Worm (Caenorhabditis elegans): ENCODE measurements around the gene F56D5.9.

The F56D5.9 gene

DNA sequence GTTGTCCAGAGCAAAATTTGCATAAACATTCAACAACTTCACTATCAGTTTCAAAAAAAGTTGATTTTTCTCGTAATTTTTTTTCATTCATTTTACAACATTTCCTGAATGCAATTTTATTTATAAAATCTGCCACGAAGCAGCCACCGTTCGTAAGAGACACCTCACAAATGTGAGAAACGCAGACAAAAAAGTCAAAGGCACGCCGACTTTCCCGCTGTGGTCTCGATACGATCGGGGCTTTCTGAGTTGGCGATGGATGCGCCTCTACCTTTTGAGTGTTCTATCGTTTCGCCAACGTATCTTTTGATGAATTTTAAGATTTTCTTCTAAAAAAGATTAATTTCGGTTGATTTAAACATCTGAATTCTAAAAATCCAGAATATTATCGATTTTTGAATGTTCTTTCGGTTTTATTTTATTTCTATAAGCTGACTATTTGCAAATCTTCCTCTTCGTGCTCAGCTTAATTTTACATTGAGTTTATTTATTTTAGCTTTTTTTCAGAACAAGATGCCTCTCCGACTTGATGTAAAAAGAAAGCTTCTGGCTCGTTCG, 37.0 kb upstream of the F56D5.9 start, which contains the start of gene copb-2 (continued):
- TF ChIP-seq lsy-2 (tag; optimal IDR thresholded peaks at IDR 0.05): peak; percentile 71 to 82
- no peak for TF ChIP-seq unc-30 (tag; optimal IDR thresholded peaks at IDR 0.05)
- TF ChIP-seq jun-1 (tag; optimal IDR thresholded peaks at IDR 0.05): no peak
- peak; percentile 25 for TF ChIP-seq nhr-90 (tag; optimal IDR thresholded peaks at IDR 0.05; ENCODE audit: poor library complexity)
- TF ChIP-seq nhr-12 (tag; optimal IDR thresholded peaks at IDR 0.05): no peak
- peak; percentile 93 for TF ChIP-seq lin-14 (GFP tag; optimal IDR thresholded peaks at IDR 0.05)
- peak in 2 of 3 experiments; percentile 39 to 57 for TF ChIP-seq ceh-82 (tag; optimal IDR thresholded peaks at IDR 0.05)
- TF ChIP-seq fkh-8 (tag; optimal IDR thresholded peaks at IDR 0.05): no peak
- no peak for TF ChIP-seq fkh-4 (tag; optimal IDR thresholded peaks at IDR 0.05; ENCODE audit: borderline replicate concordance)
- TF ChIP-seq ceh-8 (GFP tag; optimal IDR thresholded peaks at IDR 0.05): no peak
- no peak for TF ChIP-seq nhr-237 (tag; optimal IDR thresholded peaks at IDR 0.05)
- no peak for TF ChIP-seq ztf-4 (tag; optimal IDR thresholded peaks at IDR 0.05)
- no peak for TF ChIP-seq unc-62 (GFP tag; optimal IDR thresholded peaks at IDR 0.05)
- TF ChIP-seq Y116A8C.19 (tag; optimal IDR thresholded peaks at IDR 0.05; ENCODE audit: borderline replicate concordance): no peak
- TF ChIP-seq swsn-7 (tag; optimal IDR thresholded peaks at IDR 0.05): peak; percentile 61
- TF ChIP-seq hpl-2 (GFP tag; optimal IDR thresholded peaks at IDR 0.05): no peak
- TF ChIP-seq sptf-1 (tag; optimal IDR thresholded peaks at IDR 0.05): no peak
- TF ChIP-seq snpc-4 (tag; optimal IDR thresholded peaks at IDR 0.05): peak; percentile 87
- peak; percentile 21 for TF ChIP-seq C04F5.9 (tag; optimal IDR thresholded peaks at IDR 0.05)
- peak; percentile 67 for TF ChIP-seq nhr-47 (tag; optimal IDR thresholded peaks at IDR 0.05)
- TF ChIP-seq nhr-20 (tag; optimal IDR thresholded peaks at IDR 0.05): peak; percentile 59
- TF ChIP-seq egl-13 (tag; optimal IDR thresholded peaks at IDR 0.05): no peak
- no peak for TF ChIP-seq nhr-11 (tag; optimal IDR thresholded peaks at IDR 0.05)
- no peak for TF ChIP-seq pax-3 (tag; optimal IDR thresholded peaks at IDR 0.05)
- no peak for TF ChIP-seq zag-1 (tag; optimal IDR thresholded peaks at IDR 0.05)
- peak; percentile 45 for TF ChIP-seq isw-1 (GFP tag; IDR thresholded peaks at IDR 0.05)
- peak; percentile 22 for TF ChIP-seq dsc-1 (tag; optimal IDR thresholded peaks at IDR 0.05)
- TF ChIP-seq egl-27 (tag; optimal IDR thresholded peaks at IDR 0.05): no peak
- peak; percentile 65 for TF ChIP-seq xbp-1 (tag; optimal IDR thresholded peaks at IDR 0.05)
- TF ChIP-seq rnt-1 (tag; optimal IDR thresholded peaks at IDR 0.05): peak; percentile 64
- TF ChIP-seq C34B4.2 (tag; optimal IDR thresholded peaks at IDR 0.05): no peak
- no peak for TF ChIP-seq aha-1 (tag; optimal IDR thresholded peaks at IDR 0.05)
- no peak for TF ChIP-seq elt-2 (tag; optimal IDR thresholded peaks at IDR 0.05)
- no peak for TF ChIP-seq ceh-63 (GFP tag; optimal IDR thresholded peaks at IDR 0.05)
- TF ChIP-seq mep-1 (tag; optimal IDR thresholded peaks at IDR 0.05): peak; percentile 82
- no peak for TF ChIP-seq mab-9 (GFP tag; IDR thresholded peaks at IDR 0.05)
- peak; percentile 40 to 74 (median 63) for TF ChIP-seq dpl-1 (GFP tag; optimal IDR thresholded peaks at IDR 0.05)
- peak in 1 of 6 experiments; percentile 10 for TF ChIP-seq elt-3 (tag; optimal IDR thresholded peaks at IDR 0.05)
- peak; percentile 42 for TF ChIP-seq F16B12.6 (tag; optimal IDR thresholded peaks at IDR 0.05)
- TF ChIP-seq ces-1 (GFP tag; optimal IDR thresholded peaks at IDR 0.05): no peak
- TF ChIP-seq aly-2 (tag; optimal IDR thresholded peaks at IDR 0.05): no peak
- no peak for TF ChIP-seq nhr-76 (tag; optimal IDR thresholded peaks at IDR 0.05)
- no peak for TF ChIP-seq hlh-4 (tag; optimal IDR thresholded peaks at IDR 0.05)
- no peak for TF ChIP-seq hlh-17 (GFP tag; optimal IDR thresholded peaks at IDR 0.05; ENCODE audit: borderline replicate concordance)
- TF ChIP-seq zip-4 (GFP tag; optimal IDR thresholded peaks at IDR 0.05): no peak
- no peak for TF ChIP-seq lir-3 (tag; optimal IDR thresholded peaks at IDR 0.05; ENCODE audit: poor library complexity)
- TF ChIP-seq nhr-71 (tag; optimal IDR thresholded peaks at IDR 0.05): peak; percentile 78
- peak; percentile 5 for TF ChIP-seq nhr-77 (tag; optimal IDR thresholded peaks at IDR 0.05)
- TF ChIP-seq nhr-19 (GFP tag; conservative IDR thresholded peaks at IDR 0.05): no peak; the same call in none of the 2 replicates
- TF ChIP-seq unc-98 (GFP tag; IDR thresholded peaks at IDR 0.05): no peak
- TF ChIP-seq tlp-1 (tag; optimal IDR thresholded peaks at IDR 0.05): no peak
- TF ChIP-seq pqm-1 (tag; optimal IDR thresholded peaks at IDR 0.05): no peak

Measured in whole organism, L1 larva.